Fruit fly (Drosophila melanogaster): ENCODE results near the gene ssp2.

Gene ssp2

dm6 chr3L:13917589-13918198, 47.3 kb upstream of the ssp2 start (continued):
- TF ChIP-seq CG4424 (GFP tag; optimal IDR thresholded peaks at IDR 0.05) (peak; percentile 32), dati (GFP tag; IDR thresholded peaks at IDR 0.05) (no peak), Asciz (GFP tag; optimal IDR thresholded peaks at IDR 0.05) (peak; percentile 57), CG13775 (GFP tag; optimal IDR thresholded peaks at IDR 0.05) (no peak), Pdp1 (GFP tag; optimal IDR thresholded peaks at IDR 0.05) (peak in 1 of 2 experiments; percentile 27), fd102C (GFP tag; optimal IDR thresholded peaks at IDR 0.05) (no peak), CG11560 (tag; IDR thresholded peaks at IDR 0.05) (no peak), Ssrp (tag; optimal IDR thresholded peaks at IDR 0.05) (peak; percentile 38), Dek (tag; optimal IDR thresholded peaks at IDR 0.05) (peak; percentile 11), CG8290 (GFP tag; optimal IDR thresholded peaks at IDR 0.05) (no peak), CG8290 (tag; optimal IDR thresholded peaks at IDR 0.05) (no peak), phol (tag; optimal IDR thresholded peaks at IDR 0.05) (peak; percentile 63), tin (GFP tag; optimal IDR thresholded peaks at IDR 0.05) (peak; percentile 16), CG13894 (tag; optimal IDR thresholded peaks at IDR 0.05) (no peak), E2f1 (GFP tag; IDR thresholded peaks at IDR 0.05) (no peak), CG34376 (GFP tag; optimal IDR thresholded peaks at IDR 0.05) (no peak), dmrt11E (tag; optimal IDR thresholded peaks at IDR 0.05) (peak; percentile 9), sisA (GFP tag; IDR thresholded peaks at IDR 0.05) (peak; percentile 48; the same call in 1 of the 2 replicates), CG3995 (GFP tag; optimal IDR thresholded peaks at IDR 0.05) (no peak), CG33557 (GFP tag; optimal IDR thresholded peaks at IDR 0.05) (no peak), bsh (GFP tag; optimal IDR thresholded peaks at IDR 0.05) (peak; percentile 14 to 50), CG32772 (GFP tag; IDR thresholded peaks at IDR 0.05) (no peak), zfh2 (GFP tag; optimal IDR thresholded peaks at IDR 0.05) (no peak), CG2199 (GFP tag; IDR thresholded peaks at IDR 0.05) (0 out of 3 replicates have a peak, but pooled peaks have one; percentile 23), ken (GFP tag; IDR thresholded peaks at IDR 0.05) (0 out of 3 replicates have a peak, but pooled peaks have one; percentile 5), CG18262 (tag; optimal IDR thresholded peaks at IDR 0.05) (peak; percentile 19), Trl (optimal IDR thresholded peaks at IDR 0.05) (no peak), Trl (GFP tag; optimal IDR thresholded peaks at IDR 0.05) (peak; percentile 24), CG6689 (GFP tag; IDR thresholded peaks at IDR 0.05) (peak; percentile 38; the same call in 1 of the 2 replicates), NfI (GFP tag; optimal IDR thresholded peaks at IDR 0.05) (peak; percentile 5), Hsf (GFP tag; optimal IDR thresholded peaks at IDR 0.05) (no peak), CG10654 (GFP tag; optimal IDR thresholded peaks at IDR 0.05) (peak; percentile 2), ATbp (GFP tag; optimal IDR thresholded peaks at IDR 0.05) (peak; percentile 53), org-1 (GFP tag; optimal IDR thresholded peaks at IDR 0.05) (peak; percentile 52), HHEX (GFP tag; optimal IDR thresholded peaks at IDR 0.05) (no peak), gsb (GFP tag; IDR thresholded peaks at IDR 0.05) (no peak), CG10321 (GFP tag; IDR thresholded peaks at IDR 0.05) (no peak), Gug (GFP tag; IDR thresholded peaks at IDR 0.05) (no peak), kah (GFP tag; optimal IDR thresholded peaks at IDR 0.05) (no peak), CG9727 (GFP tag; optimal IDR thresholded peaks at IDR 0.05) (peak; percentile 45), CG8765 (GFP tag; IDR thresholded peaks at IDR 0.05) (no peak), BtbVII (GFP tag; optimal IDR thresholded peaks at IDR 0.05) (no peak), Sox100B (GFP tag; optimal IDR thresholded peaks at IDR 0.05) (peak; percentile 68), CG14441 (GFP tag; IDR thresholded peaks at IDR 0.05) (peak; percentile 35; the same call in 1 of the 2 replicates), CG14860 (GFP tag; IDR thresholded peaks at IDR 0.05; ENCODE audit: partially characterized antibody) (no peak), Bgb (GFP tag; IDR thresholded peaks at IDR 0.05; ENCODE audit: partially characterized antibody) (no peak), tio (GFP tag; optimal IDR thresholded peaks at IDR 0.05) (peak; percentile 11), Sox102F (GFP tag; optimal IDR thresholded peaks at IDR 0.05) (peak; percentile 62), CG16815 (GFP tag; optimal IDR thresholded peaks at IDR 0.05) (no peak), CG33213 (GFP tag; optimal IDR thresholded peaks at IDR 0.05) (no peak)
